Worm (Caenorhabditis elegans) whole organism, L4 larva: ENCODE measurements around the gene srbc-59.

ENCODE experiments used
- D1046.2 ChIP-seq: fragments of 200-800 bp; sonication (Bioruptor generic); IDR thresholded peaks from 2 replicates; pipeline ENCODE4 v1.3.6; 2022; ENCODE audit warnings: missing genetic modification characterization, missing compliant biosample characterization
- F10B5.3 ChIP-seq: sonication (generic microtip); optimal IDR thresholded peaks from 2 replicates; lab custom pipeline; 2016; ENCODE audit warnings: mild to moderate bottlenecking, missing genetic modification characterization, missing compliant biosample characterization
- F49E8.2 ChIP-seq: sonication (generic microtip); optimal IDR thresholded peaks from 2 replicates; lab custom pipeline; 2016; ENCODE audit warnings: missing compliant biosample characterization, mild to moderate bottlenecking, missing genetic modification characterization, borderline replicate concordance
- R02D3.7 ChIP-seq: fragments of 150-350 bp; sonication (generic microtip); optimal IDR thresholded peaks from 3 replicates; lab custom pipeline; 2014; ENCODE audit warnings: missing biosample characterization, missing genetic modification characterization
- T26A8.4 ChIP-seq: fragments of 200-800 bp; sonication (Bioruptor generic); IDR thresholded peaks from 2 replicates; pipeline ENCODE4 v1.3.6; 2022; ENCODE audit warnings: missing genetic modification characterization, missing compliant biosample characterization
- Y48G9A.11 ChIP-seq: fragments of 200-800 bp; sonication (Bioruptor generic); IDR thresholded peaks from 2 replicates; pipeline ENCODE4 v1.3.6; 2022; ENCODE audit warnings: missing genetic modification reagents, missing genetic modification characterization, missing compliant biosample characterization
- Y75B8A.6 ChIP-seq: fragments of 200-800 bp; sonication (Bioruptor generic); IDR thresholded peaks from 2 replicates; pipeline ENCODE4 v1.3.6; 2022; ENCODE audit warnings: missing genetic modification reagents, missing genetic modification characterization, missing compliant biosample characterization
- aha-1 ChIP-seq: fragments of 150-350 bp; peaks from one replicate; lab custom pipeline; 2014; ENCODE audit warnings: missing biosample characterization, missing genetic modification characterization
- ceh-20 ChIP-seq: fragments of 200-800 bp; sonication (Bioruptor generic); IDR thresholded peaks from 2 replicates; pipeline ENCODE4 v1.3.6; 2022; ENCODE audit warnings: missing genetic modification reagents, missing genetic modification characterization, missing compliant biosample characterization
- ceh-32 ChIP-seq: sonication (generic microtip); optimal IDR thresholded peaks from 2 replicates; lab custom pipeline; 2016; ENCODE audit warnings: mild to moderate bottlenecking, missing genetic modification characterization, missing compliant biosample characterization; ENCODE audit not compliant: poor library complexity
- ces-1 ChIP-seq: fragments of 150-350 bp; sonication (generic microtip); optimal IDR thresholded peaks from 4 replicates; lab custom pipeline; 2014; ENCODE audit warnings: missing biosample characterization, missing genetic modification reagents, missing genetic modification characterization
- daf-12 ChIP-seq: fragments of 150-350 bp; optimal IDR thresholded peaks from 2 replicates; lab custom pipeline; 2014; ENCODE audit warnings: missing biosample characterization, missing genetic modification reagents, missing genetic modification characterization
- daf-16 ChIP-seq, 3 experiments: sonication (generic microtip); optimal IDR thresholded peaks; 2 replicates each; lab custom pipeline; 2016 to 2017; ENCODE audit warnings: missing genetic modification characterization in 3 of 3, missing genetic modification reagents in 3 of 3, mild to moderate bottlenecking in 2 of 3, missing compliant biosample characterization in 2 of 3, missing biosample characterization in 1 of 3, moderate library complexity in 1 of 3
- daf-8 ChIP-seq: fragments of 200-800 bp; sonication (Bioruptor generic); IDR thresholded peaks from 2 replicates; pipeline ENCODE4 v1.3.6; 2022; ENCODE audit warnings: missing genetic modification characterization, missing compliant biosample characterization
- dmd-6 ChIP-seq: fragments of 200-800 bp; sonication (Bioruptor generic); IDR thresholded peaks from 2 replicates; pipeline ENCODE4 v1.3.6; 2022; ENCODE audit warnings: missing genetic modification reagents, missing genetic modification characterization, missing compliant biosample characterization
- dmd-8 ChIP-seq: fragments of 200-800 bp; sonication (Bioruptor generic); IDR thresholded peaks from 2 replicates; pipeline ENCODE4 v1.3.6; 2022; ENCODE audit warnings: missing genetic modification characterization, missing compliant biosample characterization
- dmd-9 ChIP-seq: fragments of 200-800 bp; sonication (Bioruptor generic); IDR thresholded peaks from 2 replicates; pipeline ENCODE4 v1.3.6; 2022; ENCODE audit warnings: missing genetic modification reagents, missing genetic modification characterization, missing compliant biosample characterization
- gei-8 ChIP-seq: fragments of 200-800 bp; sonication (Bioruptor generic); optimal IDR thresholded peaks from 2 replicates; lab custom pipeline; 2018; ENCODE audit warnings: mild to moderate bottlenecking, missing genetic modification characterization, missing compliant biosample characterization
- hlh-11 ChIP-seq: fragments of 200-800 bp; sonication (Bioruptor generic); optimal IDR thresholded peaks from 2 replicates; lab custom pipeline; 2018; ENCODE audit warnings: mild to moderate bottlenecking, missing genetic modification characterization, missing compliant biosample characterization
- hlh-30 ChIP-seq: sonication (generic microtip); optimal IDR thresholded peaks from 2 replicates; lab custom pipeline; 2017; ENCODE audit warnings: antibody characterized with exemption, mild to moderate bottlenecking, missing genetic modification characterization, missing compliant biosample characterization; ENCODE audit not compliant: insufficient read depth
- hmg-1.1 ChIP-seq: fragments of 200-800 bp; sonication (Bioruptor generic); IDR thresholded peaks from 2 replicates; pipeline ENCODE4 v1.3.6; 2022; ENCODE audit warnings: missing genetic modification reagents, missing genetic modification characterization, missing compliant biosample characterization
- lim-7 ChIP-seq: fragments of 200-800 bp; sonication (Bioruptor generic); IDR thresholded peaks from 2 replicates; pipeline ENCODE4 v1.3.6; 2022; ENCODE audit warnings: missing genetic modification characterization, missing compliant biosample characterization
- lin-1 ChIP-seq: fragments of 200-800 bp; sonication (Bioruptor generic); IDR thresholded peaks from 2 replicates; pipeline ENCODE4 v1.3.6; 2022; ENCODE audit warnings: missing genetic modification reagents, missing genetic modification characterization, missing compliant biosample characterization
- lin-13 ChIP-seq: fragments of 150-350 bp; optimal IDR thresholded peaks from 2 replicates; lab custom pipeline; 2014; ENCODE audit warnings: missing biosample characterization, missing genetic modification reagents, missing genetic modification characterization
- lin-29 ChIP-seq: fragments of 200-800 bp; sonication (Bioruptor generic); IDR thresholded peaks from 2 replicates; pipeline ENCODE4 v1.3.6; 2022; ENCODE audit warnings: missing genetic modification reagents, missing genetic modification characterization, missing compliant biosample characterization
- lin-39 ChIP-seq: fragments of 150-350 bp; optimal IDR thresholded peaks from 2 replicates; lab custom pipeline; 2014; ENCODE audit warnings: missing biosample characterization, missing genetic modification reagents, missing genetic modification characterization
- madf-5 ChIP-seq, 2 experiments: fragments of 200-800 bp; sonication (Bioruptor generic); IDR thresholded peaks; 2 replicates each; pipeline ENCODE4 v1.3.6; 2022; ENCODE audit warnings: missing compliant biosample characterization in 2 of 2, missing genetic modification characterization in 2 of 2
- mdl-1 ChIP-seq, 2 experiments: fragments of 150-350 bp in 1 of 2; sonication (generic microtip) in 1 of 2; optimal IDR thresholded peaks; 2 replicates each; lab custom pipeline; 2014 to 2017; ENCODE audit warnings: missing biosample characterization in 2 of 2, missing genetic modification characterization in 2 of 2
- mdt-29 ChIP-seq: fragments of 200-800 bp; sonication (Bioruptor generic); IDR thresholded peaks from 2 replicates; pipeline ENCODE4 v1.3.6; 2022; ENCODE audit warnings: missing genetic modification reagents, missing genetic modification characterization, missing compliant biosample characterization
- mes-2 ChIP-seq: sonication (generic microtip); optimal IDR thresholded peaks from 2 replicates; lab custom pipeline; 2016; ENCODE audit warnings: missing genotype, mild to moderate bottlenecking, missing genetic modification characterization, missing compliant biosample characterization; ENCODE audit not compliant: poor library complexity, severe bottlenecking
- mxl-2 ChIP-seq: fragments of 200-800 bp; sonication (Bioruptor generic); conservative IDR thresholded peaks from 2 replicates; pipeline ENCODE4 v1.3.6; 2022; ENCODE audit warnings: missing genetic modification reagents, missing genetic modification characterization, missing compliant biosample characterization
- mxl-3 ChIP-seq: fragments of 200-800 bp; sonication (Bioruptor generic); optimal IDR thresholded peaks from 2 replicates; lab custom pipeline; 2018; ENCODE audit warnings: mild to moderate bottlenecking, missing genetic modification characterization, missing compliant biosample characterization
- nhr-42 ChIP-seq: fragments of 200-800 bp; sonication (Bioruptor generic); IDR thresholded peaks from 2 replicates; pipeline ENCODE4 v1.3.6; 2022; ENCODE audit warnings: missing genetic modification characterization, missing compliant biosample characterization
- nhr-6 ChIP-seq: fragments of 150-350 bp; optimal IDR thresholded peaks from 2 replicates; lab custom pipeline; 2014; ENCODE audit warnings: missing biosample characterization, missing genetic modification characterization
- nhr-77 ChIP-seq: fragments of 150-350 bp; optimal IDR thresholded peaks from 2 replicates; lab custom pipeline; 2014; ENCODE audit warnings: missing biosample characterization, missing genetic modification characterization
- php-3 ChIP-seq: fragments of 200-800 bp; sonication (Bioruptor generic); IDR thresholded peaks from 2 replicates; pipeline ENCODE4 v1.3.6; 2022; ENCODE audit warnings: missing genetic modification reagents, missing genetic modification characterization, missing compliant biosample characterization
- pqm-1 ChIP-seq: sonication (generic microtip); optimal IDR thresholded peaks from 2 replicates; lab custom pipeline; 2017; ENCODE audit warnings: missing biosample characterization, missing genetic modification characterization
- saeg-2 ChIP-seq: fragments of 200-800 bp; sonication (Bioruptor generic); IDR thresholded peaks from 2 replicates; pipeline ENCODE4 v1.3.6; 2022; ENCODE audit warnings: missing genetic modification reagents, missing genetic modification characterization, missing compliant biosample characterization
- set-16 ChIP-seq: fragments of 200-800 bp; sonication (Bioruptor generic); IDR thresholded peaks from 2 replicates; pipeline ENCODE4 v1.3.6; 2022; ENCODE audit warnings: missing genetic modification reagents, missing genetic modification characterization, missing compliant biosample characterization
- skn-1 ChIP-seq: fragments of 150-350 bp; optimal IDR thresholded peaks from 2 replicates; lab custom pipeline; 2014; ENCODE audit warnings: missing biosample characterization, missing genetic modification characterization
- spr-1 ChIP-seq: sonication (generic microtip); optimal IDR thresholded peaks from 2 replicates; lab custom pipeline; 2016; ENCODE audit warnings: mild to moderate bottlenecking, missing genetic modification characterization, missing compliant biosample characterization
- tag-97 ChIP-seq: fragments of 200-800 bp; sonication (Bioruptor generic); IDR thresholded peaks from 2 replicates; pipeline ENCODE4 v1.3.6; 2022; ENCODE audit warnings: missing genetic modification characterization, missing compliant biosample characterization
- unc-130 ChIP-seq: sonication (generic microtip); optimal IDR thresholded peaks from 2 replicates; lab custom pipeline; 2016; ENCODE audit warnings: missing genetic modification reagents, missing genetic modification characterization, missing compliant biosample characterization
- unc-39 ChIP-seq: sonication (generic microtip); optimal IDR thresholded peaks from 2 replicates; lab custom pipeline; 2017; ENCODE audit warnings: missing biosample characterization, missing genetic modification characterization
- zfp-2 ChIP-seq: sonication (generic microtip); optimal IDR thresholded peaks from 2 replicates; lab custom pipeline; 2016; ENCODE audit warnings: mild to moderate bottlenecking, missing genetic modification characterization, missing compliant biosample characterization
- zfp-3 ChIP-seq: fragments of 200-800 bp; sonication (Bioruptor generic); conservative IDR thresholded peaks from 2 replicates; pipeline ENCODE4 v1.3.6; 2022; ENCODE audit warnings: missing genetic modification reagents, missing genetic modification characterization, missing compliant biosample characterization
- zip-2 ChIP-seq: fragments of 150-350 bp; optimal IDR thresholded peaks from 2 replicates; lab custom pipeline; 2014; ENCODE audit warnings: missing biosample characterization, missing genetic modification characterization
- ztf-11 ChIP-seq: fragments of 150-350 bp; optimal IDR thresholded peaks from 2 replicates; lab custom pipeline; 2014; ENCODE audit warnings: missing biosample characterization, missing genetic modification characterization

The srbc-59 gene

DNA sequence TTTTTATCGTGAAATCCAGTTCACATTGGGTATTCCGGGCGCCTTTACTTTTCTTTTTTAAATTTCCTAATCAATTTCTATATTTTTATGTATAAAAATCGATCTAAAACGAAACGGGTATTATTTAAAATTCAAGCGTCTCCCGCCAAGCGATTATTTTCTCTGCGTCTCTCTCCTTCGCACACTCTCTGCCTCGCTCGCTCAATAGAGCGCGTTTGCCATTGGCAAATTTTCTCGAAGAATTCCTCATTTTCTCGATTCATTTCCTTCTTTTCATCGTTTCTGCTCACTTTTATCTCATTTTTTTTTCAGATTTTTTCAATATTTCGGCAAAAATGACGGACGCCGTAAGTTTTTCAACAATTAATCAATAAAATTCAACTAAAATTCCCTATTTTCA is 5.2 kb upstream of the srbc-59 start, which contains the start of gene sti-1 (continued):
- no peak for TF ChIP-seq zip-2 (tag; lab: Kevin White, UChicago)
- no peak for TF ChIP-seq D1046.2 (GFP tag; lab: Robert Waterston, UW)
- TF ChIP-seq R02D3.7 (tag; lab: Kevin White, UChicago): no peak
- TF ChIP-seq nhr-42 (GFP tag; lab: Robert Waterston, UW): peak; percentile 69; the same call in 1 of the 2 replicates
- TF ChIP-seq madf-5 (GFP tag; IDR thresholded peaks at IDR 0.05; lab: Robert Waterston, UW): no peak
- peak; percentile 55; the same call in 1 of the 2 replicates for TF ChIP-seq T26A8.4 (GFP tag; lab: Robert Waterston, UW)
- peak; percentile 67 for TF ChIP-seq nhr-6 (tag; lab: Kevin White, UChicago)
- peak in 1 of 2 experiments; percentile 54 for TF ChIP-seq mdl-1 (tag; optimal IDR thresholded peaks at IDR 0.05; lab: Kevin White, UChicago)
- TF ChIP-seq mes-2 (tag; lab: Kevin White, UChicago): peak; percentile 89
- TF ChIP-seq tag-97 (GFP tag; lab: Robert Waterston, UW): no peak
- peak; percentile 75 for TF ChIP-seq hlh-30
- TF ChIP-seq nhr-77 (tag; lab: Kevin White, UChicago): peak; percentile 95
- TF ChIP-seq ceh-20 (GFP tag; lab: Robert Waterston, UW): peak; percentile 55; the same call in 1 of the 2 replicates
- TF ChIP-seq lin-29: no peak
- TF ChIP-seq dmd-9 (GFP tag; lab: Robert Waterston, UW): no peak
- no peak for TF ChIP-seq skn-1 (tag; lab: Kevin White, UChicago)
- no peak for TF ChIP-seq set-16 (GFP tag; lab: Robert Waterston, UW)
- no peak for TF ChIP-seq mdt-29 (GFP tag; lab: Robert Waterston, UW)
- no peak for TF ChIP-seq Y48G9A.11 (GFP tag; lab: Robert Waterston, UW)
- TF ChIP-seq zfp-2 (tag; lab: Kevin White, UChicago): no peak
- TF ChIP-seq unc-39 (tag; lab: Kevin White, UChicago): no peak
- TF ChIP-seq daf-12 (tag; lab: Kevin White, UChicago): no peak
- no peak for TF ChIP-seq php-3 (GFP tag; lab: Robert Waterston, UW)
- no peak for TF ChIP-seq lin-1 (GFP tag; lab: Robert Waterston, UW)
- no peak for TF ChIP-seq pqm-1 (tag; lab: Kevin White, UChicago)
- TF ChIP-seq F49E8.2 (tag; lab: Kevin White, UChicago): peak; percentile 26
- no peak for TF ChIP-seq dmd-8 (GFP tag; lab: Robert Waterston, UW)
- TF ChIP-seq ztf-11: no peak
- peak; percentile 88 for TF ChIP-seq aha-1 (tag; lab: Kevin White, UChicago)
- TF ChIP-seq hlh-11: peak; percentile 60
- no peak for TF ChIP-seq ceh-32
- peak; percentile 15 for TF ChIP-seq spr-1
- no peak for TF ChIP-seq mxl-3 (GFP tag; lab: Kevin White, UChicago)
- no peak for TF ChIP-seq daf-8 (GFP tag; lab: Robert Waterston, UW)
- TF ChIP-seq hmg-1.1 (GFP tag; lab: Robert Waterston, UW): peak; percentile 72
- TF ChIP-seq lim-7 (GFP tag; lab: Robert Waterston, UW): no peak
- TF ChIP-seq dmd-6: peak; percentile 30; the same call in 1 of the 2 replicates

DNA sequence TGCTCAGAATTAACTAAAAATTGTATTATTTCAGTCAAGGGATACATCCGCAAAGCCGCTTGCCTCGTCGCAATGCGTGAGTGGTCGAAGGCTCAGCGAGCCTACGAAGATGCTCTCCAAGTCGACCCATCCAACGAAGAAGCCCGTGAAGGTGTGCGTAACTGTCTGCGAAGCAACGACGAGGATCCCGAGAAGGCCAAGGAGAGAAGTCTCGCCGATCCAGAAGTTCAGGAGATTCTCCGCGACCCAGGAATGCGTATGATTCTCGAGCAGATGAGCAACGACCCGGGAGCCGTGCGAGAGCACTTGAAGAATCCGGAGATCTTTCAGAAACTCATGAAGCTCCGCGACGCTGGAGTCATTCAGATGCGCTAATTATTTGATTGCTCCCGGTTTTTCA is 4.1 kb upstream of the srbc-59 start:
- TF ChIP-seq F10B5.3: no peak
- no peak for TF ChIP-seq Y75B8A.6
- TF ChIP-seq dmd-6: no peak
- no peak for TF ChIP-seq lin-13 (GFP tag; lab: Kevin White, UChicago)
- no peak for TF ChIP-seq gei-8 (GFP tag; lab: Kevin White, UChicago)
- no peak for TF ChIP-seq ztf-11
- TF ChIP-seq R02D3.7 (tag; lab: Kevin White, UChicago): no peak
- no peak for TF ChIP-seq zfp-3 (GFP tag; lab: Robert Waterston, UW)
- 0 out of 4 replicates have a peak, but pooled peaks of 1 of the 2 experiments have one; percentile 30 for TF ChIP-seq madf-5 (GFP tag; IDR thresholded peaks at IDR 0.05; lab: Robert Waterston, UW)
- no peak for TF ChIP-seq ces-1 (GFP tag; lab: Kevin White, UChicago)
- TF ChIP-seq set-16 (GFP tag; lab: Robert Waterston, UW): peak; percentile 72
- TF ChIP-seq daf-16 (GFP tag; optimal IDR thresholded peaks at IDR 0.05; lab: Kevin White, UChicago): no peak
- TF ChIP-seq daf-16 (tag; optimal IDR thresholded peaks at IDR 0.05; lab: Kevin White, UChicago): no peak
- TF ChIP-seq skn-1 (tag; lab: Kevin White, UChicago): no peak
- TF ChIP-seq unc-130 (GFP tag; lab: Kevin White, UChicago): no peak
- TF ChIP-seq mxl-2: no peak
- TF ChIP-seq lin-1 (GFP tag; lab: Robert Waterston, UW): no peak
- TF ChIP-seq lin-39 (tag; lab: Kevin White, UChicago): no peak
- TF ChIP-seq saeg-2: no peak
- TF ChIP-seq, all 104 proteins: peak for 2
